Fruit fly (Drosophila melanogaster) whole organism: ENCODE results near the gene CG17196.

ENCODE experiments used
- CG8478 ChIP-seq: fragments of >200 bp; optimal IDR thresholded peaks from 2 replicates; lab custom pipeline; 2018; ENCODE audit warnings: inconsistent platforms
- Dll ChIP-seq: fragments of >200 bp; optimal IDR thresholded peaks from 2 replicates; lab custom pipeline; 2017
- EcR ChIP-seq, 2 experiments: fragments of >200 bp; optimal IDR thresholded peaks; 2 replicates each; lab custom pipeline; 2017; ENCODE audit warnings: missing biosample characterization in 2 of 2, missing genetic modification characterization in 2 of 2, missing genetic modification reagents in 2 of 2
- pan ChIP-seq: fragments of >200 bp; optimal IDR thresholded peaks from 2 replicates; lab custom pipeline; 2017
- psq ChIP-seq: fragments of >200 bp; optimal IDR thresholded peaks from 2 replicates; lab custom pipeline; 2017
- usp ChIP-seq: fragments of >200 bp; optimal IDR thresholded peaks from 2 replicates; lab custom pipeline; 2017; ENCODE audit warnings: missing biosample characterization, missing genetic modification characterization, mixed read lengths

Gene CG17196

DNA sequence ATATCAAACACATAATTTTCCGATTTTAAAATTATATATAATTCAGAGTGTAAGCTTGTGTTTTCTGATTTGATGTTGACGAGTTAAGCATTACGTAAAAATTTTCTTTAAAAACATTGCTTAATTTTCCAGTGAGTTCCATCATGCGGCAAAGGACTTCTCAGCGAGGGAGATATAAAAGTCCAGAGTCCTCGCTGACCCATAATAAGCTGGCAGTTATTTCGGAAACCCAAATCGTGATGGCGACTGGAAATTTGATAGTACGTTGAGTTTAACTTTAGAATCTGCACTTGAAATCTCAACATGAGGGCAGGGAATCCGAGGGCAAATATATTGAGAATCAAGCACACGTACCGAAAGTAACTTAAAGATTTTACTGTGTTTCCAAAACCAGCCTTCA lies 768 bp downstream of the CG17196 start, which contains the start of the genes CG17197 and CG17198:
Gene CG17197 (minus strand): TSS at position 101 of the 400 bp plus-strand sequence.
Gene CG17198 (minus strand): TSS at position 101 of the 400 bp plus-strand sequence.
- TF ChIP-seq pan (lab: Kevin White, UChicago), result no peak
- no peak for TF ChIP-seq Dll (lab: Kevin White, UChicago)
- no peak for TF ChIP-seq CG8478 (lab: Kevin White, UChicago)
- TF ChIP-seq psq (lab: Kevin White, UChicago), result no peak
- TF ChIP-seq EcR (GFP tag; optimal IDR thresholded peaks at IDR 0.05; lab: Kevin White, UChicago), result no peak
- no peak for TF ChIP-seq usp

DNA sequence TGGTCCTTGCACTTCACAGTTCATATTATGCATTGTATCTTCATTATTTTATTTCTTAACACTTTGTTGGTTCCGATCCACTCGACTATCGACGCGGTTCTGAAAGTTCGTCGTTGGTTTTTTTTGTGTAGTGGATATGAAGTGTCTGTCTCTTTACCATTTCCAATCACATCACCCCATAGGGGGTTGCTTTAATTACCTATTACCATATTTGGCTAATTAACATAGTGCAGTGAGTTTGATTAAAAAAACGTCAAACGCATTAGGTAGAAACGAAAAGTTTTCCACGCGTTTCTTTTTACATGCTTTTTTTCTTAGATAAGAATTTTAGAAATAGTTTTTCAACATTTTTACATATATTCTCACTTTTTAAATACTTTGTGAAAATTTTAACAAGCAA lies 13.0 kb downstream of the CG17196 start, which contains the start of gene LpR1:
Gene LpR1 (minus strand): TSS at position 101 of the 400 bp plus-strand sequence.
- TF ChIP-seq usp (no peak), pan (lab: Kevin White, UChicago) (no peak), CG8478 (lab: Kevin White, UChicago) (no peak), EcR (GFP tag; optimal IDR thresholded peaks at IDR 0.05; lab: Kevin White, UChicago) (no peak), psq (lab: Kevin White, UChicago) (no peak)

DNA sequence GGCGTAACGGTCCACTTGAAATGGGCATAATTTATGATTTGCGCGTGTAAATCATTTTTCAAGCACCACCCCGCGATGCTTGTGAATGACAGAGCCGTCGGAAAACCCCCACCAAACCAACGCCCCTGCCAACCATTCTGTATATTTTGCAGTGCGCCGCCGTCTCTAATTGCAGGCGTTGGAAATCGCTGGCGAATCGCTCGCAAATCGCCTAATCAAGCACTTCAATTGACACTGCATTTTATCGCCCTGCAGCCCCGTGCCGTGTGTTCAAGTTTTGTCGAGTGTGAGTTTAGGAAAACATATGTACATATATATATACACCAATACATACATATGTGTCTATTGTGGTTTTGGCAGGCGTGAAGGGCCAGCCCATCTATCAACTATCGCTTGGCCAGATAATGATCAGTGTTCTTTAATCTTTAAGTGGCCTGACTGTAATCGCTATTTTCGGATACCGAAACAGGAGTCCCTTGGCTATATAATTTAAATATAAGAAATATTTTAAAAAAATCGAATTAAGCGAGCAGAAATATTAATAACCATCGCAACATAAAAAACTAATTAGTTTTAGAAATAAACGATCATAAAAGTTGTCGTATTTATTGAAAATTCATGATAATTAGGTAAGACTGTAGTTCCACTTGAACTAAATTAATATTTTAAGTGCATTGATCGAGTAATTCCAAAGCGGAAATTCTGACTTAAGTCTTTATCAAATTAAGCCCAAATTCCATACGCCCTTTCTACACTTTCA lies 13.9 kb downstream of the CG17196 start:
- no peak for TF ChIP-seq psq (lab: Kevin White, UChicago)
- TF ChIP-seq usp, result no peak
- TF ChIP-seq EcR (GFP tag; optimal IDR thresholded peaks at IDR 0.05; lab: Kevin White, UChicago), result no peak
- no peak for TF ChIP-seq Dll (lab: Kevin White, UChicago)
- no peak for TF ChIP-seq pan (lab: Kevin White, UChicago)
- no peak for TF ChIP-seq CG8478 (lab: Kevin White, UChicago)

DNA sequence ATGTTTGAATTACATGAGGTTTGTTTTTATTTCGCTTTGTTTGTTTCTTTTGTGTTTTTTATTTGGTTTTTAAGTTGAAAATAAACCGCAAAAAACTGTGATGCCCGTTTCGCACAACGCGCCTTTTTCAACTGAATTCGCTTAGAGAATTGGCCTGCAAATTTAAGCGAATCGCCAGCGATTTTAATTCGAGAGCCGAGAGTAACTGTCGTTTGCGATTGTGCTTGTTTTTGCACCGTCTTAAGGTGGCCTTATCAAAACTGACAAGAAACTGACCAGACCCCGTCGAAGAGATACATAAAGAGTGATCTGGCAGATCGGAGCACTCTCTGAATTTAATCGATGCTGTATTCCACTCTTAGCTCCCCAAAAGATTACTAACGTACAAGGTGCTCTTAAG lies 15.8 kb downstream of the CG17196 start:
- TF ChIP-seq CG8478 (lab: Kevin White, UChicago) (no peak), usp (no peak), pan (lab: Kevin White, UChicago) (no peak), psq (lab: Kevin White, UChicago) (no peak), Dll (lab: Kevin White, UChicago) (no peak)

DNA sequence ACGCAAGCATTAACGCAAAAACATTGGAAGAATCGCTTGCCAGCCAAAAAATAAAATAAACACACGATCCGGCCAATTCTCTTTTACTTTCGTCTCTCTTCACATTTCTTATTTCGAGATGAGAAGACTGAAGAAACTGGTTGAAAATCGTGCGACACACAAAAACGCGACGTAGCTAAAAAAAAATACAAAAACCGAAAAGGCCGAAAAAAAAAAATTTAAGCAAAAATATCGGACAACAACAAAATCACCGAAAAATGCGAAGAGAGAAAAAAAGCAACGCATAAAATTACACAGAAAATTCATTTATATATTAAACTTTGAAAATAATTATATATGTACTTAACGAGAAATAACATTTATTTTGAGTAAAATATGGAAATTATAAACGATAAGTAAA lies 16.6 kb downstream of the CG17196 start:
- TF ChIP-seq Dll (lab: Kevin White, UChicago) (no peak), CG8478 (lab: Kevin White, UChicago) (no peak), EcR (GFP tag; optimal IDR thresholded peaks at IDR 0.05; lab: Kevin White, UChicago) (no peak), pan (lab: Kevin White, UChicago) (no peak), usp (no peak), psq (lab: Kevin White, UChicago) (no peak)

DNA sequence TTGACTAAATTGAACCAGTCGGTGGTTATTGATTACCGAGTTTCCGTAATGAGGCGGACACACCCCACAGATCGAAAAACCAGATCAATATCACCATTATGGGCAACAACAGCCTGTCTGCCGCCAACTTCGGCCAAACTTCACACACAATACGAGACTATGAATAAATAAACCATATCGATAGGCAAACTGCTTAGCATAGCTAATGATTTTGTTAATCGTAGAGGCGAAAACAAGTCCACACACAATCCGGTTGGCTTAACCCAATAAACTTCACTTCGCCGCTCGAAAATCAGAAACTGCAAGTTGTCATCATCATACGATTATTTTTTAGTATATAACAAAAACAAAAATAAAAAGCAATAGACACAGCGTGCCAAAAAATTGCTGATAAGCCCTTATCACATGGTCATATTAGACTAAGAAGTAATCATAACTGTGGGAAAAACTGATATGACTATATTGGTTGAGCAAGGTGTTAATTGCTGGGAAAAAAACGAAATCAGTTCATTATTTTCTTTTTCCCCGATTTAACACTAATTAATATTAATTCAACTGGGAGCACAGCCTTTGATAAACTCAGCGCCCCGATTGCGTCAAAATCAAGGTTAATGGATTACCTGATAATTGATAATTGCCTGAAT lies 20.1 kb downstream of the CG17196 start:
- TF ChIP-seq EcR (GFP tag; optimal IDR thresholded peaks at IDR 0.05; lab: Kevin White, UChicago) (no peak), Dll (lab: Kevin White, UChicago) (no peak), pan (lab: Kevin White, UChicago) (no peak), psq (lab: Kevin White, UChicago) (no peak), CG8478 (lab: Kevin White, UChicago) (no peak), usp (no peak)

DNA sequence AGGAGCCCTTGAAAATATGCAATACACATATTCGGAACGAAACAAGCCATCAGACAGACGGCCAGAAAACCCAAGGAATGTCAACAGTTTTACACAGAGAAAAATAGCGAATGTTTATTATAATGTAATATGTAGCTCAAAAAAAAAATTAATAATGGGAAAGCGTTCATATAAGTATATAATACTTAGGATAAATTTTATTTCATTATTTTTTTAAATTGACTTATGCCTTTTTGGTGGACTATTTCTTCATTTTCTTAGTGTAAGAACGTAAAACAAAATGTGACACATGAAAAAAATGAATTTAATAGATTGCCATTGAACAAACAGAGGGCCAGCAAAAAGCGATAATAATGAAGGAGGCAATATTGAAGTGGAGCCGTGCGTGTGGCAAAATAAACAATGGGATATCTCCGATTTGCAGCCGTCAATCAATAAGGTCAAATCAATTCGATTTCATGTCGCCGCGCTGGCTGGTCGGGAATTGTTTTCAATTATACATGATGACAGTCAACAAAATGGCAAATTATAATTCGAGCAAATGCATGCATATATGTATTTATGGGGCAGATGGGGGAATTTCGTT lies 21.1 kb downstream of the CG17196 start:
- TF ChIP-seq pan (lab: Kevin White, UChicago) (no peak), usp (no peak), Dll (lab: Kevin White, UChicago) (no peak), CG8478 (lab: Kevin White, UChicago) (no peak), EcR (GFP tag; optimal IDR thresholded peaks at IDR 0.05; lab: Kevin White, UChicago) (no peak), psq (lab: Kevin White, UChicago) (no peak)

DNA sequence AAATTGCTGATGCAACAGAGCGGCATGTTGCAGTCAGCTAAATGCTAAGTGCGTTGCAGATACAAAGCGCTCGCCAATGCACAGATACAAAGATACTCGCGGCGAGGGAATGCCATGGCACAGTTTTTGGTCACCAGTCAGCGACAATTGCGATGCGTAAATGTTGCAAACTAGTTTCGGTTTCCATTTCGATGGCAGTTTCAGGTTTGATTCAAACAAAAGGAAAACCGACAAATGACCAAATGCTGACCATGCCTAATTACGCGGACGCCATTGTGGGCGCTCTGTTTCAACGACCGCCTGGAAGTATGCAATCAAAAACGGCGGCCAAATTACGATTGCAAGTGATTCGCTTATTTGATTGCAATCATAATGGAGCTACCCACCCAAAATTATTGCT lies 22.2 kb downstream of the CG17196 start:
- TF ChIP-seq usp (no peak), Dll (lab: Kevin White, UChicago) (no peak), psq (lab: Kevin White, UChicago) (no peak), pan (lab: Kevin White, UChicago) (no peak), EcR (GFP tag; optimal IDR thresholded peaks at IDR 0.05; lab: Kevin White, UChicago) (no peak), CG8478 (lab: Kevin White, UChicago) (no peak)

DNA sequence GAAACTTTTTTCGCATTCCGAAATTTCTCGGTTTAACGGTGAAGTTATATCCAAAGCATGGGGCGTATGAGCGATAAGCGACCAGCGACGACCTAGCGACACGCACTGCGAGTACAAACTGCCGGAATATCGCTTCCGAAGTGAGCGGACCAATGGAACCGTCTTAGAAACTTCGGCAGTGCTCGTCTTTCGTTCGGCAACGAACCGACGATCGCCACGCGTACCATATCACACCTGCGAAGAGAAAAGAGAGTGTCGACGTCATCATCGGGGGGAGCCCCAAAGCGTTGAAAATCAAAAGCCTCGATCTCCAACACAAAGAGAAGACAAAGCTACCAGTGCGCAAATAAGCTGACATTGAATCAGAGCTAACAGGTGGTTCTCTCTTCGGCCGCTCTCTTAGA lies 35.7 kb downstream of the CG17196 start, which contains the start of gene LpR2:
Gene LpR2 (minus strand): TSS at position 118 of the 404 bp plus-strand sequence.
- TF ChIP-seq psq (lab: Kevin White, UChicago) (no peak), usp (no peak), EcR (GFP tag; optimal IDR thresholded peaks at IDR 0.05; lab: Kevin White, UChicago) (no peak), CG8478 (lab: Kevin White, UChicago) (no peak), pan (lab: Kevin White, UChicago) (no peak), Dll (lab: Kevin White, UChicago) (no peak)

DNA sequence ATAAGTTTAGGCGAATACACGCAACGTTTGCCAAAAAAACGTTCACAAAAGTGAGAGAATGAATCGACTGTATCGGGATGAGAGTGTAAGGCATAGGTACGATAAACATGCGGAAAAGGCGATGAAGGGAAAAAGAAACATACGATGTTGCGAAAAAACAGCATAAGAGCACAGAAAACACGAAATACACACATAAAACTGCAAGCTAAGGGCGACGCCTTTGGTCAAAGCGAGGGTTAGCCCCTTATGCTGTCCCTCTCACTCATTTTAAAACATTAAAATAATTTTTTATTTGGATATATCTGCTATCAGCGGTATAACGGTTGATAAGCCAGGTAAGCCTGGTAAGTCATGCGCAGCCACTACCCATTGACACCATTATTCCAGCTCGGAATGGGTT lies 36.3 kb downstream of the CG17196 start:
- TF ChIP-seq EcR (GFP tag; optimal IDR thresholded peaks at IDR 0.05; lab: Kevin White, UChicago), result no peak
- no peak for TF ChIP-seq pan (lab: Kevin White, UChicago)
- TF ChIP-seq CG8478 (lab: Kevin White, UChicago), result no peak
- no peak for TF ChIP-seq psq (lab: Kevin White, UChicago)

DNA sequence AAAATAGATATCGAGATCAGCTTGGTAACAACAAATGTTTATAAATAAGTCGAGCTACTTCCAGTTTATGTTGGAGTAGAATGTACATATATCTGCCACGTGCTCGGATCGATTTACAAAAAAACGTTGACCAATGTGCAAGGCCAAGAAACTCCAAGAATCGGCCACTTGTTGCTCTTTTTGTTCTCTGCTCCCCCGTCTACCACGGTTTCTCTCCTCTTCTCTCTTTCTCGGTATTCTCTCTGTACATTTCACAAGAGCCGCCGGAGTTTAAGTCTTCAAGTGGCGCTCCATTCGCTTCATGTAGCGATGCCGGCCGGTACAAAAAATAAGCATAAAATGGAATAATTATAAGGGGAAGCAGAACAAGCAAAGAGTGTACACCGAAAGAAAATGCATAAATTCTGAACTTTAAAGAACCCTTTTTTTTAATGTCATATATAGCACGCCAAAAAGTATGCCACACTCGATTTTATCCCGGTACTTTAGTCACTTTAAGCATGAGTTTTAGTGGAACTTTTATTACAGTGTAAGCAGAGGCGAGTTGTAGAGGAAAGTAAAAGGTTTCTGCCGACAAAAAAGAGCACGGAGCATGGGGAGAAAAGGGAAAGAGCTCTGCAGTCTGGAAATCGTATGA lies 38.2 kb downstream of the CG17196 start:
- TF ChIP-seq psq (lab: Kevin White, UChicago), result no peak
- no peak for TF ChIP-seq Dll (lab: Kevin White, UChicago)
- no peak for TF ChIP-seq usp
- peak in 1 of 2 experiments; percentile 49 for TF ChIP-seq EcR (GFP tag; optimal IDR thresholded peaks at IDR 0.05; lab: Kevin White, UChicago)
- no peak for TF ChIP-seq pan (lab: Kevin White, UChicago)
